Worm (Caenorhabditis elegans): ENCODE data around the gene F09E5.7.

F09E5.7 gene

DNA sequence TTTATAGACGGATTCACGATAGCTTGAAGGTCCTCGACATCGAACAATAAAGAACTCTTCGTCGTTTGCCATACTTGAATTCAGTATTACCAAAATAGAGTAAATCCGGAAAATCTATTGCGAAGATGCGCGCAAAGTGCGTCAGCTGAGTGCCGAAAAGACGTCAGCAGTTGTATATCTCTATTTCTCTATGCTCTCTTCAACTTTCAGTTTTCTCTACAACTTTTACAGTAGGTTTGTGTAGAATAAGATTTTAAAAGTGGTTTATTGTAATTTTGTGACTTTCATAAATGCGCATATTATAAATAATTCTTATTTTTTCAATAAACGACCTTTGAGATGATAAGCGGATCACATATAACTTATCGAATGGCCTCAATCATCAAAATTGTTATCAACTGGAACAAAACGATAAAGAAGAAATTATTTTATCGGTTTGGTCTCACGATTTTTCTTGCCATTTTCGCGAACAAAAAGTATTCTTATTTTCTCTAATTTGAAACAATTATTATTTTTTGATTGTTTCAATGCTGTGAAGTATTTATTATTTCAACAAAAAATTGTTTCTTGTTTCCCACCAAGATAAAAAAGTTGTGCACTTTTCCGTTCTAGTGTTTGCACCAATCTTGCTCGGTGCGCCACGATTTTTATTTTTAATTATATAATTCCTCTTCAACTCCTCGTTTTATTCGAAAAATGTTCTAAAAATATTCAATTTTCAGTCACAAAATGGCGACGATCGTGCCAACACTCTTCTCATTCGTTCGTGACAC, 21.6 kb downstream of the F09E5.7 start, which contains the start of the genes agt-2 and F09E5.3:
Gene agt-2, minus strand, starts transcription at position 553 of the 773 bp plus-strand sequence.
Gene F09E5.3, plus strand, starts transcription at position 723 of the 773 bp plus-strand sequence.
- TF ChIP-seq lin-35 (GFP tag; optimal IDR thresholded peaks at IDR 0.05) = peak; percentile 93
- peak; percentile 85 for TF ChIP-seq ceh-8 (GFP tag; optimal IDR thresholded peaks at IDR 0.05)
- TF ChIP-seq rnt-1 (tag; optimal IDR thresholded peaks at IDR 0.05) = peak; percentile 96
- TF ChIP-seq blmp-1 (tag; optimal IDR thresholded peaks at IDR 0.05) = peak; percentile 81
- peak; percentile 91 for TF ChIP-seq ztf-4 (tag; optimal IDR thresholded peaks at IDR 0.05)
- peak; percentile 96 for TF ChIP-seq swsn-7 (tag; optimal IDR thresholded peaks at IDR 0.05)
- TF ChIP-seq sox-4 (tag; optimal IDR thresholded peaks at IDR 0.05) = peak; percentile 77
- peak; percentile 89 for TF ChIP-seq fos-1 (tag; optimal IDR thresholded peaks at IDR 0.05)
- no peak for TF ChIP-seq C34B4.2 (tag; optimal IDR thresholded peaks at IDR 0.05)
- TF ChIP-seq grh-1 (GFP tag; IDR thresholded peaks at IDR 0.05) = peak; percentile 87
- peak; percentile 86 for TF ChIP-seq ama-1 (optimal IDR thresholded peaks at IDR 0.05)
- TF ChIP-seq lin-39 (tag; optimal IDR thresholded peaks at IDR 0.05) = peak; percentile 94
- TF ChIP-seq ceh-63 (GFP tag; optimal IDR thresholded peaks at IDR 0.05) = no peak
- peak; percentile 94 for TF ChIP-seq skn-1 (tag; optimal IDR thresholded peaks at IDR 0.05)
- TF ChIP-seq nhr-47 (tag; optimal IDR thresholded peaks at IDR 0.05) = peak; percentile 96
- TF ChIP-seq dsc-1 (tag; optimal IDR thresholded peaks at IDR 0.05) = peak; percentile 95
- peak; percentile 76 for TF ChIP-seq F16B12.6 (tag; optimal IDR thresholded peaks at IDR 0.05)
- TF ChIP-seq efl-1 (optimal IDR thresholded peaks at IDR 0.05) = peak; percentile 91 to 94
- TF ChIP-seq efl-1 (GFP tag; optimal IDR thresholded peaks at IDR 0.05 in 1 of 2) = peak; percentile 88 to 99
- peak; percentile 21 for TF ChIP-seq efl-3 (GFP tag; optimal IDR thresholded peaks at IDR 0.05)
- TF ChIP-seq unc-98 (GFP tag; IDR thresholded peaks at IDR 0.05) = no peak
- TF ChIP-seq C16A3.4 (tag; optimal IDR thresholded peaks at IDR 0.05) = peak; percentile 95
- TF ChIP-seq tbx-2 (tag; optimal IDR thresholded peaks at IDR 0.05) = peak; percentile 94
- peak; percentile 95 for TF ChIP-seq nhr-20 (tag; optimal IDR thresholded peaks at IDR 0.05)
- no peak for TF ChIP-seq tlp-1 (tag; optimal IDR thresholded peaks at IDR 0.05)
- TF ChIP-seq unc-130 (tag; optimal IDR thresholded peaks at IDR 0.05) = peak; percentile 95
- no peak for TF ChIP-seq nhr-28 (tag; optimal IDR thresholded peaks at IDR 0.05)
- TF ChIP-seq snpc-4 (tag; optimal IDR thresholded peaks at IDR 0.05) = peak; percentile 89
- no peak for TF ChIP-seq unc-30 (tag; optimal IDR thresholded peaks at IDR 0.05)
- peak; percentile 98 for TF ChIP-seq snu-23 (GFP tag; optimal IDR thresholded peaks at IDR 0.05)
- TF ChIP-seq dpl-1 (GFP tag; optimal IDR thresholded peaks at IDR 0.05) = peak; percentile 88 to 91 (median 90)
- TF ChIP-seq nhr-90 (tag; optimal IDR thresholded peaks at IDR 0.05; ENCODE audit: poor library complexity) = peak; percentile 91
- TF ChIP-seq unc-62 (GFP tag; optimal IDR thresholded peaks at IDR 0.05) = no peak
- TF ChIP-seq lir-3 (tag; optimal IDR thresholded peaks at IDR 0.05; ENCODE audit: poor library complexity) = peak; percentile 87
- peak; percentile 95 for TF ChIP-seq xbp-1 (tag; optimal IDR thresholded peaks at IDR 0.05)
- peak; percentile 71 for TF ChIP-seq fkh-10 (GFP tag; optimal IDR thresholded peaks at IDR 0.05)
- TF ChIP-seq aha-1 (tag; optimal IDR thresholded peaks at IDR 0.05) = peak; percentile 20
- no peak for TF ChIP-seq nhr-84 (tag; optimal IDR thresholded peaks at IDR 0.05)
- TF ChIP-seq mef-2 (tag; optimal IDR thresholded peaks at IDR 0.05) = peak; percentile 28
- peak; percentile 81 for TF ChIP-seq zip-4 (GFP tag; optimal IDR thresholded peaks at IDR 0.05)
- TF ChIP-seq Y116A8C.19 (tag; optimal IDR thresholded peaks at IDR 0.05; ENCODE audit: borderline replicate concordance) = no peak
- TF ChIP-seq mdl-1 (tag; optimal IDR thresholded peaks at IDR 0.05) = peak in 1 of 2 experiments; percentile 84
- peak; percentile 81 for TF ChIP-seq C04F5.9 (tag; optimal IDR thresholded peaks at IDR 0.05)
- TF ChIP-seq fkh-4 (tag; optimal IDR thresholded peaks at IDR 0.05; ENCODE audit: borderline replicate concordance) = peak; percentile 13
- TF ChIP-seq hpl-2 (GFP tag; optimal IDR thresholded peaks at IDR 0.05) = peak; percentile 63
- TF ChIP-seq pag-3 (tag; optimal IDR thresholded peaks at IDR 0.05; ENCODE audit: borderline replicate concordance, insufficient read depth) = no peak
- peak; percentile 83 for TF ChIP-seq pax-3 (tag; optimal IDR thresholded peaks at IDR 0.05)
- TF ChIP-seq sptf-1 (tag; optimal IDR thresholded peaks at IDR 0.05) = no peak
- peak; percentile 79 for TF ChIP-seq sup-37 (GFP tag; optimal IDR thresholded peaks at IDR 0.05)
- no peak for TF ChIP-seq ets-5 (GFP tag; IDR thresholded peaks at IDR 0.05)
- no peak for TF ChIP-seq alr-1 (tag; optimal IDR thresholded peaks at IDR 0.05; ENCODE audit: borderline replicate concordance)
- TF ChIP-seq zag-1 (tag; optimal IDR thresholded peaks at IDR 0.05) = peak; percentile 26
